Worm (Caenorhabditis elegans) whole organism, mixed stage, embryonic: ENCODE measurements around the gene mex-5.

Experiments used
- bed-3 ChIP-seq: fragments of 200-800 bp; sonication (Bioruptor generic); optimal IDR thresholded peaks from 3 replicates; lab custom pipeline; 2018; ENCODE audit warnings: mild to moderate bottlenecking, missing genetic modification characterization, moderate library complexity, missing compliant biosample characterization
- nhr-12 ChIP-seq: fragments of 150-350 bp; optimal IDR thresholded peaks from 2 replicates; lab custom pipeline; 2014; ENCODE audit warnings: missing biosample characterization, missing genetic modification characterization
- ztf-11 ChIP-seq: fragments of 150-350 bp; optimal IDR thresholded peaks from 2 replicates; lab custom pipeline; 2014; ENCODE audit warnings: missing biosample characterization, missing genetic modification characterization

- TF ChIP-seq nhr-12 (tag; lab: Kevin White, UChicago) (no peak), ztf-11 (tag; lab: Kevin White, UChicago) (no peak), bed-3 (GFP tag; lab: Kevin White, UChicago) (no peak)
These were observed 21.4 kb downstream of the mex-5 start for ce11 chrIV:13374918-13375317.
